Worm (Caenorhabditis elegans) whole organism, L4 larva: Measurements from ENCODE around the gene F42G4.5.
A peak's percentile ranks its signal among the peaks of the same experiment; 100 is the strongest.

Experiments
- F10B5.3 ChIP-seq: sonication (generic microtip); optimal IDR thresholded peaks from 2 replicates; lab custom pipeline; 2016; ENCODE audit warnings: mild to moderate bottlenecking, missing genetic modification characterization, missing compliant biosample characterization
- F49E8.2 ChIP-seq: sonication (generic microtip); optimal IDR thresholded peaks from 2 replicates; lab custom pipeline; 2016; ENCODE audit warnings: missing compliant biosample characterization, mild to moderate bottlenecking, missing genetic modification characterization, borderline replicate concordance
- Y5F2A.4 ChIP-seq: fragments of 200-800 bp; sonication (Bioruptor generic); optimal IDR thresholded peaks from 2 replicates; lab custom pipeline; 2018; ENCODE audit warnings: mild to moderate bottlenecking, missing genetic modification characterization, missing compliant biosample characterization
- Y75B8A.6 ChIP-seq: fragments of 200-800 bp; sonication (Bioruptor generic); IDR thresholded peaks from 2 replicates; pipeline ENCODE4 v1.3.6; 2022; ENCODE audit warnings: missing genetic modification reagents, missing genetic modification characterization, missing compliant biosample characterization
- ZK337.2 ChIP-seq: fragments of 200-800 bp; sonication (Bioruptor generic); IDR thresholded peaks from 2 replicates; pipeline ENCODE4 v1.3.6; 2022; ENCODE audit warnings: missing genetic modification reagents, missing genetic modification characterization, missing compliant biosample characterization
- aha-1 ChIP-seq: fragments of 150-350 bp; peaks from one replicate; lab custom pipeline; 2014; ENCODE audit warnings: missing biosample characterization, missing genetic modification characterization
- ama-1 ChIP-seq: fragments of 150-350 bp; optimal IDR thresholded peaks from 2 replicates; lab custom pipeline; 2014; ENCODE audit warnings: inconsistent platforms, mixed read lengths
- attf-4 ChIP-seq: sonication (generic microtip); optimal IDR thresholded peaks from 3 replicates; lab custom pipeline; 2017; ENCODE audit warnings: missing biosample characterization, missing genetic modification characterization
- ceh-20 ChIP-seq: fragments of 200-800 bp; sonication (Bioruptor generic); IDR thresholded peaks from 2 replicates; pipeline ENCODE4 v1.3.6; 2022; ENCODE audit warnings: missing genetic modification reagents, missing genetic modification characterization, missing compliant biosample characterization
- ceh-44 ChIP-seq: fragments of 200-800 bp; sonication (Bioruptor generic); IDR thresholded peaks from 2 replicates; pipeline ENCODE4 v1.3.6; 2022; ENCODE audit warnings: missing genetic modification reagents, missing genetic modification characterization, missing compliant biosample characterization
- ceh-62 ChIP-seq: sonication (generic microtip); optimal IDR thresholded peaks from 2 replicates; lab custom pipeline; 2017; ENCODE audit warnings: missing biosample characterization, missing genetic modification characterization
- ctbp-1 ChIP-seq: fragments of 200-800 bp; sonication (Bioruptor generic); IDR thresholded peaks from 2 replicates; pipeline ENCODE4 v1.3.6; 2022; ENCODE audit warnings: missing genetic modification reagents, missing genetic modification characterization, missing compliant biosample characterization
- daf-12 ChIP-seq: fragments of 150-350 bp; optimal IDR thresholded peaks from 2 replicates; lab custom pipeline; 2014; ENCODE audit warnings: missing biosample characterization, missing genetic modification reagents, missing genetic modification characterization
- daf-16 ChIP-seq, 3 experiments: sonication (generic microtip); optimal IDR thresholded peaks; 2 replicates each; lab custom pipeline; 2016 to 2017; ENCODE audit warnings: missing genetic modification characterization in 3 of 3, missing genetic modification reagents in 3 of 3, mild to moderate bottlenecking in 2 of 3, missing compliant biosample characterization in 2 of 3, missing biosample characterization in 1 of 3, moderate library complexity in 1 of 3
- daf-19 ChIP-seq: fragments of 200-800 bp; sonication (Bioruptor generic); conservative IDR thresholded peaks from 2 replicates; pipeline ENCODE4 v1.3.6; 2022; ENCODE audit warnings: missing genetic modification characterization, missing compliant biosample characterization
- dmd-6 ChIP-seq: fragments of 200-800 bp; sonication (Bioruptor generic); IDR thresholded peaks from 2 replicates; pipeline ENCODE4 v1.3.6; 2022; ENCODE audit warnings: missing genetic modification reagents, missing genetic modification characterization, missing compliant biosample characterization
- dmd-9 ChIP-seq: fragments of 200-800 bp; sonication (Bioruptor generic); IDR thresholded peaks from 2 replicates; pipeline ENCODE4 v1.3.6; 2022; ENCODE audit warnings: missing genetic modification reagents, missing genetic modification characterization, missing compliant biosample characterization
- dpl-1 ChIP-seq: fragments of 150-350 bp; optimal IDR thresholded peaks from 2 replicates; lab custom pipeline; 2014; ENCODE audit warnings: missing biosample characterization, missing genetic modification reagents, missing genetic modification characterization
- duxl-1 ChIP-seq: sonication (generic microtip); optimal IDR thresholded peaks from 2 replicates; lab custom pipeline; 2016; ENCODE audit warnings: mild to moderate bottlenecking, missing genetic modification characterization, moderate library complexity, missing compliant biosample characterization; ENCODE audit not compliant: poor library complexity
- dve-1 ChIP-seq: sonication (generic microtip); optimal IDR thresholded peaks from 2 replicates; lab custom pipeline; 2017; ENCODE audit warnings: antibody characterized with exemption, mild to moderate bottlenecking, missing genetic modification characterization, missing compliant biosample characterization; ENCODE audit not compliant: insufficient read depth
- fos-1 ChIP-seq: fragments of 150-350 bp; optimal IDR thresholded peaks from 2 replicates; lab custom pipeline; 2014; ENCODE audit warnings: missing biosample characterization, missing genetic modification characterization
- gei-8 ChIP-seq: fragments of 200-800 bp; sonication (Bioruptor generic); optimal IDR thresholded peaks from 2 replicates; lab custom pipeline; 2018; ENCODE audit warnings: mild to moderate bottlenecking, missing genetic modification characterization, missing compliant biosample characterization
- hlh-11 ChIP-seq: fragments of 200-800 bp; sonication (Bioruptor generic); optimal IDR thresholded peaks from 2 replicates; lab custom pipeline; 2018; ENCODE audit warnings: mild to moderate bottlenecking, missing genetic modification characterization, missing compliant biosample characterization
- hlh-30 ChIP-seq: sonication (generic microtip); optimal IDR thresholded peaks from 2 replicates; lab custom pipeline; 2017; ENCODE audit warnings: antibody characterized with exemption, mild to moderate bottlenecking, missing genetic modification characterization, missing compliant biosample characterization; ENCODE audit not compliant: insufficient read depth
- lim-7 ChIP-seq: fragments of 200-800 bp; sonication (Bioruptor generic); IDR thresholded peaks from 2 replicates; pipeline ENCODE4 v1.3.6; 2022; ENCODE audit warnings: missing genetic modification characterization, missing compliant biosample characterization
- lin-1 ChIP-seq: fragments of 200-800 bp; sonication (Bioruptor generic); IDR thresholded peaks from 2 replicates; pipeline ENCODE4 v1.3.6; 2022; ENCODE audit warnings: missing genetic modification reagents, missing genetic modification characterization, missing compliant biosample characterization
- lin-15B ChIP-seq: fragments of 150-350 bp; sonication (generic microtip); optimal IDR thresholded peaks from 3 replicates; lab custom pipeline; 2014; ENCODE audit warnings: missing biosample characterization, missing genetic modification characterization
- mdl-1 ChIP-seq, 2 experiments: fragments of 150-350 bp in 1 of 2; sonication (generic microtip) in 1 of 2; optimal IDR thresholded peaks; 2 replicates each; lab custom pipeline; 2014 to 2017; ENCODE audit warnings: missing biosample characterization in 2 of 2, missing genetic modification characterization in 2 of 2
- mxl-3 ChIP-seq: fragments of 200-800 bp; sonication (Bioruptor generic); optimal IDR thresholded peaks from 2 replicates; lab custom pipeline; 2018; ENCODE audit warnings: mild to moderate bottlenecking, missing genetic modification characterization, missing compliant biosample characterization
- nhr-237 ChIP-seq: sonication (generic microtip); optimal IDR thresholded peaks from 2 replicates; lab custom pipeline; 2017; ENCODE audit warnings: missing biosample characterization, missing genetic modification characterization
- nhr-28 ChIP-seq: fragments of 150-350 bp; optimal IDR thresholded peaks from 2 replicates; lab custom pipeline; 2014; ENCODE audit warnings: missing biosample characterization, missing genetic modification characterization
- nhr-41 ChIP-seq: fragments of 200-800 bp; sonication (Bioruptor generic); IDR thresholded peaks from 2 replicates; pipeline ENCODE4 v1.3.6; 2022; ENCODE audit warnings: missing genetic modification reagents, missing genetic modification characterization, missing compliant biosample characterization
- nhr-48 ChIP-seq: sonication (generic microtip); optimal IDR thresholded peaks from 2 replicates; lab custom pipeline; 2016; ENCODE audit warnings: mild to moderate bottlenecking, missing genetic modification characterization, missing compliant biosample characterization
- nhr-6 ChIP-seq: fragments of 150-350 bp; optimal IDR thresholded peaks from 2 replicates; lab custom pipeline; 2014; ENCODE audit warnings: missing biosample characterization, missing genetic modification characterization
- nhr-77 ChIP-seq: fragments of 150-350 bp; optimal IDR thresholded peaks from 2 replicates; lab custom pipeline; 2014; ENCODE audit warnings: missing biosample characterization, missing genetic modification characterization
- pha-4 ChIP-seq, 2 experiments: fragments of 150-350 bp in 1 of 2; fragments of 200-800 bp in 1 of 2; sonication (Bioruptor generic) in 1 of 2; IDR thresholded peaks in 1 of 2; optimal IDR thresholded peaks in 1 of 2; 2 replicates each; pipeline versions ENCODE4 v1.3.6 to Lab custom; 2014 to 2022; ENCODE audit warnings: missing genetic modification characterization in 2 of 2, missing genetic modification reagents in 2 of 2, missing biosample characterization in 1 of 2, missing compliant biosample characterization in 1 of 2
- php-3 ChIP-seq: fragments of 200-800 bp; sonication (Bioruptor generic); IDR thresholded peaks from 2 replicates; pipeline ENCODE4 v1.3.6; 2022; ENCODE audit warnings: missing genetic modification reagents, missing genetic modification characterization, missing compliant biosample characterization
- pqm-1 ChIP-seq: sonication (generic microtip); optimal IDR thresholded peaks from 2 replicates; lab custom pipeline; 2017; ENCODE audit warnings: missing biosample characterization, missing genetic modification characterization
- sdz-12 ChIP-seq: fragments of 200-800 bp; sonication (Bioruptor generic); optimal IDR thresholded peaks from 2 replicates; lab custom pipeline; 2018; ENCODE audit warnings: mild to moderate bottlenecking, missing genetic modification characterization, missing compliant biosample characterization
- set-16 ChIP-seq: fragments of 200-800 bp; sonication (Bioruptor generic); IDR thresholded peaks from 2 replicates; pipeline ENCODE4 v1.3.6; 2022; ENCODE audit warnings: missing genetic modification reagents, missing genetic modification characterization, missing compliant biosample characterization
- skn-1 ChIP-seq: fragments of 150-350 bp; optimal IDR thresholded peaks from 2 replicates; lab custom pipeline; 2014; ENCODE audit warnings: missing biosample characterization, missing genetic modification characterization
- snpc-1.2 ChIP-seq: fragments of 200-800 bp; sonication (Bioruptor generic); IDR thresholded peaks from 2 replicates; pipeline ENCODE4 v1.3.6; 2022; ENCODE audit warnings: missing genetic modification reagents, missing genetic modification characterization, missing compliant biosample characterization
- snpc-4 ChIP-seq: fragments of 150-350 bp; optimal IDR thresholded peaks from 2 replicates; lab custom pipeline; 2014; ENCODE audit warnings: missing biosample characterization, missing genetic modification characterization
- spr-3 ChIP-seq: fragments of 200-800 bp; sonication (Bioruptor generic); optimal IDR thresholded peaks from 2 replicates; lab custom pipeline; 2018; ENCODE audit warnings: mild to moderate bottlenecking, missing genetic modification characterization, missing compliant biosample characterization
- unc-39 ChIP-seq: sonication (generic microtip); optimal IDR thresholded peaks from 2 replicates; lab custom pipeline; 2017; ENCODE audit warnings: missing biosample characterization, missing genetic modification characterization
- ztf-11 ChIP-seq: fragments of 150-350 bp; optimal IDR thresholded peaks from 2 replicates; lab custom pipeline; 2014; ENCODE audit warnings: missing biosample characterization, missing genetic modification characterization

The F42G4.5 gene

DNA sequence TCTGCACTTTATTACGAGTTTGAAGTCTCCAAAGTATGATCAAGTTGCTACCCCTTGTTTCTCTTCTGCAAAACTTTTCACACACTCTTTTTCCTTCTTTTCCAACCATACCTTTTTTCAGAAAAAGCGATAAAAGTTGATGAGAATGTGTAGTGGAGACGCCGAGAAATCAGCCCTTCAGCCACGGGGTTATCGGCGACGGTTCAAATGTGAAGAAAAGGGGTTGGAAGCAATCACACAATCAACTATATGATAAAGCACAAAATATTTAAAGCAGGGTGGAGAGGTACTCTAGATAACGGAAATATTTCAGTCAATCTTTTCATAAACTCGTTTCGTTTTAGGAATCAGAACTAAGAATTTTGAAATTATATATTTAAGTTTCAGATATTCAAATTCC is at the start of gene F42G4.5:
TSS of gene F42G4.5 (plus strand) at position 379 of the 400 bp plus-strand sequence.
- TF ChIP-seq mdl-1 (tag; optimal IDR thresholded peaks at IDR 0.05; lab: Kevin White, UChicago), result peak in 1 of 2 experiments; percentile 17
- no peak for TF ChIP-seq F49E8.2 (tag; lab: Kevin White, UChicago)
- TF ChIP-seq dve-1, result peak; percentile 69
- no peak for TF ChIP-seq ceh-20
- no peak for TF ChIP-seq Y75B8A.6 (GFP tag; lab: Robert Waterston, UW)
- TF ChIP-seq nhr-28 (tag; lab: Kevin White, UChicago), result peak; percentile 94
- no peak for TF ChIP-seq attf-4 (tag; lab: Kevin White, UChicago)
- TF ChIP-seq mxl-3 (GFP tag; lab: Kevin White, UChicago), result peak; percentile 27
- no peak for TF ChIP-seq ctbp-1
- TF ChIP-seq Y5F2A.4 (GFP tag; lab: Kevin White, UChicago), result no peak
- peak; percentile 98 for TF ChIP-seq nhr-41 (GFP tag; lab: Robert Waterston, UW)
- TF ChIP-seq nhr-48 (tag; lab: Kevin White, UChicago), result peak; percentile 30
- no peak for TF ChIP-seq nhr-6 (tag; lab: Kevin White, UChicago)
- peak; percentile 50 for TF ChIP-seq hlh-30 (tag; lab: Kevin White, UChicago)
- TF ChIP-seq nhr-77 (tag; lab: Kevin White, UChicago), result peak; percentile 45
- TF ChIP-seq php-3 (GFP tag; lab: Robert Waterston, UW), result peak; percentile 51; the same call in 1 of the 2 replicates
- TF ChIP-seq dmd-6 (GFP tag; lab: Robert Waterston, UW), result peak; percentile 68
- TF ChIP-seq daf-16 (GFP tag; optimal IDR thresholded peaks at IDR 0.05; lab: Kevin White, UChicago), result no peak
- peak; percentile 81 for TF ChIP-seq daf-16 (tag; optimal IDR thresholded peaks at IDR 0.05; lab: Kevin White, UChicago)
- no peak for TF ChIP-seq ceh-62 (tag; lab: Kevin White, UChicago)
- TF ChIP-seq hlh-11 (tag; lab: Kevin White, UChicago), result peak; percentile 88
- TF ChIP-seq pqm-1, result peak; percentile 97

DNA sequence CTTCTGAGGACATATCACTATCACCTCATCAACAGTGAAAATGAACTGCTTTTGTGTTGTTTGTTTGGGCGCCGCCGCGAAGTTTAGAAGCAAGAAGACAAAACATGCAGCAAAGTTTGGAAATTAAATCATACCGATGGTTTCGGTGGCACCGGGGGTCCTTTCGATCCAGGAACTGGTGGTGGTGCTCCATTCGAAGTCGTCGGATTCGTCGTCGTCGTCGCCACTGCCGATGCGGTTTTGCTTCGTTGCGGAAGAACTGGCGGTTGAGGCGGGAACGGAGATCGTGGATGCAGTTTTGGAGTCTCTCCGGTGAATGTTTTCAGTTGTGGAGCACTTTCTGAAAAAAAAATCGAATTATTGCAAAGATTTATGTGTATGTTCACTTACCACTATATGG is 49.8 kb upstream of the F42G4.5 start:
- TF ChIP-seq lim-7 (GFP tag; lab: Robert Waterston, UW) (no peak), lin-1 (GFP tag; lab: Robert Waterston, UW) (no peak), dmd-9 (GFP tag; lab: Robert Waterston, UW) (no peak), gei-8 (GFP tag; lab: Kevin White, UChicago) (no peak), set-16 (peak; percentile 57), dpl-1 (GFP tag; lab: Kevin White, UChicago) (no peak)

DNA sequence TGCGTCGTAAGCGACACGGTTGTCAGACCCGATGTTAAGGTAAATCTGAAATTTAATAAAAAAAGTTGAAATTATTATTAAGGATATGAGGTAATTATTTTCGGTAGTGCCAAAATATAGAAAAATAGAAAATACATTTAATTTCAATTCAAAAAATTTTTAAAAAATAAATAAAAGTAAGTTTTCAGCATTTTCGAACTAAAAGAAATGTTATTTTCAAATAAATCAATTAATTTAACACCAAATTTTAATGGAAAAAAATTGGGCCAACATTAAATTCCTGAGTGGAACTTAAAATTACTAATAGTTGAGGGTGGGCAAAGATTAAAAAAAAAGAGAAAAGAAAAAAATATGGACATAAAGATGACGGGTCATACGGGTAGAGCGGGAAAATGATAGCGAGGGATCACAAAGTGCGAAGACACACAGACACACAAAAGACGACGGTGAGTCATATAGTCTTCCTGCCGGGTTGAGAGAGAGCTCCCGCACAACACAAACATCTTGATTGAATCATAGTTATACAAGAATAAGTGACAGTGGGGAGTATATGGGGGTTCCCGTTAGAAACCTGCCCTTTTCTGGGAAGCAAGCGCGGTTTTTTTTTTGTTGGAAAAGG is 47.4 kb upstream of the F42G4.5 start, which contains the start of gene max-2:
TSS of gene max-2 (minus strand) at position 51 of the 619 bp plus-strand sequence.
- TF ChIP-seq skn-1 (tag; lab: Kevin White, UChicago) (no peak), ceh-62 (tag; lab: Kevin White, UChicago) (no peak), aha-1 (tag; lab: Kevin White, UChicago) (no peak), hlh-30 (tag; lab: Kevin White, UChicago) (peak; percentile 21), daf-19 (GFP tag; lab: Robert Waterston, UW) (no peak), php-3 (GFP tag; lab: Robert Waterston, UW) (no peak), lin-15B (tag; lab: Kevin White, UChicago) (no peak), unc-39 (tag; lab: Kevin White, UChicago) (no peak), fos-1 (no peak), ama-1 (lab: Kevin White, UChicago) (no peak), daf-12 (tag; lab: Kevin White, UChicago) (no peak), duxl-1 (tag; lab: Kevin White, UChicago) (no peak), ceh-44 (GFP tag; lab: Robert Waterston, UW) (no peak), mxl-3 (GFP tag; lab: Kevin White, UChicago) (no peak), ztf-11 (no peak), snpc-1.2 (GFP tag; lab: Robert Waterston, UW) (no peak), Y75B8A.6 (GFP tag; lab: Robert Waterston, UW) (no peak), spr-3 (GFP tag; lab: Kevin White, UChicago) (no peak), nhr-237 (tag; lab: Kevin White, UChicago) (no peak), F10B5.3 (tag; lab: Kevin White, UChicago) (no peak), ZK337.2 (GFP tag; lab: Robert Waterston, UW) (no peak), pha-4 (GFP tag; IDR thresholded peaks at IDR 0.05; lab: Robert Waterston, UW) (no peak), pha-4 (tag; optimal IDR thresholded peaks at IDR 0.05; lab: Kevin White, UChicago) (peak; percentile 27), sdz-12 (GFP tag; lab: Kevin White, UChicago) (no peak), pqm-1 (peak; percentile 34), daf-16 (GFP tag; optimal IDR thresholded peaks at IDR 0.05; lab: Kevin White, UChicago) (no peak), daf-16 (tag; optimal IDR thresholded peaks at IDR 0.05; lab: Kevin White, UChicago) (peak; percentile 24), snpc-4 (tag; lab: Kevin White, UChicago) (no peak), mdl-1 (tag; optimal IDR thresholded peaks at IDR 0.05; lab: Kevin White, UChicago) (no peak)
